Worm (Caenorhabditis elegans): ENCODE data around the gene saps-1.

Gene saps-1

DNA sequence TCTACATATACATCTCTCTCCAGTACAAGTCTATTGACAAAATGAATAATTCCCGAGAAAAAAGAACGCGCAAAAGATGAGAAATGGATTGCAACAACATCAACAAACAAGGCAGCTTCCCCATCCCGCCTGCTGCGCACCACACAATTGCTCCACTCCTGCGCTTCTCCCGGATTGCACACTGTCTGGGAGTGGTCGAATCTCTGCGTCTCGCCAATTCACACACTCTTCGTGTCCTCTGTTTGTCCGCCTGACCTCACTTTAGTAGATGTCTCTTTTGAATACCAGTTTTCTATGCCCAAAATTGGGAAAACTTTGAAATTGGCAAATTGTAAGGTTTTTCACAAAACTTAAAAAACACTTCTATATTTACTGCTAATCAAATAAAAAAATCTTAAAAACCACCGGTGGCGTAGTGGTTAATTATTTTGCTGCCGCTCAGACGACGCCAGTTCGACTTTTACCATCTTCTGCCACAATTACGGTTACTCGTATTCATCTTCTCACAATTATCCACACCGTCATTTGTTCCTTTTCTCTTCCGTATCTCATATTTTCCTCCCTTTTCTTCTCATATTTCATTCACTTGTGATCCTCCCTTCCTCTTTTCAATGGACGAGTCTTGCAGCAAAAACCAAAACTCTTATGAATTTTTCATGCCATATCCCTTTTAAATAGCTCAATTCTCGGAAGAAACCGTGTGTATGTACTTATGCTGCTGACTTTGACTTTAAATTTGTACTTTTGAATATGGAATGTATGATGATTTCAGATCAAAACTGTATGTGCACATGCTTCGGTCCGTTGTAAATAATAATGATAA lies 8.3 kb downstream of the saps-1 start, which contains the start of gene rsf-1 (continued):
- peak; percentile 0 to 9 for TF ChIP-seq lin-35 (GFP tag; optimal IDR thresholded peaks at IDR 0.05)
- peak; percentile 57 for TF ChIP-seq lin-14 (GFP tag; optimal IDR thresholded peaks at IDR 0.05)
- TF ChIP-seq efl-3 (GFP tag; optimal IDR thresholded peaks at IDR 0.05) = no peak
- no peak for TF ChIP-seq tlp-1 (tag; optimal IDR thresholded peaks at IDR 0.05)
- TF ChIP-seq mep-1 (tag; optimal IDR thresholded peaks at IDR 0.05) = no peak
- no peak for TF ChIP-seq hlh-4 (tag; optimal IDR thresholded peaks at IDR 0.05)
- peak in 1 of 3 experiments; percentile 4 for TF ChIP-seq dpl-1 (GFP tag; optimal IDR thresholded peaks at IDR 0.05)
- no peak for TF ChIP-seq elt-3 (tag; optimal IDR thresholded peaks at IDR 0.05)
- peak; percentile 31 for TF ChIP-seq nhr-85 (tag)
- peak in 1 of 2 experiments; percentile 25 for TF ChIP-seq lsy-2 (tag; optimal IDR thresholded peaks at IDR 0.05)
- TF ChIP-seq grh-1 (GFP tag; IDR thresholded peaks at IDR 0.05) = peak; percentile 31; the same call in 1 of the 2 replicates

DNA sequence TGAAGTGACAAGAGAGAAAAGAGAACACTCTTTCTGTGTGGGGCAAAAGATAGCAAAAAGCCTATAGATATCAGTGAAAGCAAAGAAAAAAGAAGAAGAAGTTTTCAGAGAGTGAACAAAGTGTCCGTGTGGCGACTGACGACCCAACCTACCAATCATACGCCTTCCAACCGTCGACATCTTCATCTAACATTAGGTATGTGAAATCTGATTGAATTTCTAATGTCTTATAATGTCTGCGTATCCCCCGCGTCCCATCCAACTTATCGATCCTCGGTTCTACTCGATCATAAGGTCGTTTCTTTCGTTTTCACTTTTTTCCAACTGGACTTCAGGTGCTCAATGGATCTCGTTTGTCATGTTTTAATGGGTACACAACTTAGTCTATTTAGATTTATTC lies 9.8 kb downstream of the saps-1 start:
- TF ChIP-seq elt-3 (tag; optimal IDR thresholded peaks at IDR 0.05) (peak in 1 of 6 experiments; percentile 39), efl-1 (optimal IDR thresholded peaks at IDR 0.05) (no peak), efl-1 (GFP tag; optimal IDR thresholded peaks at IDR 0.05 in 1 of 2) (peak in 1 of 2 experiments; percentile 73), lin-35 (GFP tag; optimal IDR thresholded peaks at IDR 0.05) (peak in 1 of 2 experiments; percentile 43), egl-27 (tag; optimal IDR thresholded peaks at IDR 0.05) (no peak), unc-30 (tag; optimal IDR thresholded peaks at IDR 0.05) (no peak), lin-39 (tag; optimal IDR thresholded peaks at IDR 0.05) (no peak), blmp-1 (tag; optimal IDR thresholded peaks at IDR 0.05) (peak; percentile 94), unc-62 (GFP tag; optimal IDR thresholded peaks at IDR 0.05) (no peak), nhr-85 (tag) (peak; percentile 77), lin-14 (GFP tag; optimal IDR thresholded peaks at IDR 0.05) (peak; percentile 29), nhr-28 (tag; optimal IDR thresholded peaks at IDR 0.05) (no peak), mdl-1 (tag; optimal IDR thresholded peaks at IDR 0.05) (peak in 1 of 2 experiments; percentile 10)

DNA sequence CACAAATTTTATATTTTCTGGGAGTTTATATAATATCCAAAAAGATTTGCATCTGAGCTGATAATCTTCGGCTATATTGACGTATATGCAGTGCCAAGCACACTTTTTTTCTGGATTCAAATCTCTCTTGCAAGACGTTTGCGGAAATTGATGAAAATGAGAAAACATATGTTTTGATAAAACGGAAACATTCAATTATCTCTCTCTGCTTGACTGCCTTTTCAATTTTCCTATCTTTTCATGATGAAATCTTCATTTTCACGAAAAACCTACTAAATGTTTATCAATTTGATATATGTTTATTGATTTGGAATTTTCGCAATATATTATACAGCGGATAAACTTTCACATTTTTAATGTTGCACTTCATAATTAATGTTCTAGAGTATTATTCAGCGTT lies 10.5 kb downstream of the saps-1 start:
- no peak for TF ChIP-seq lsy-2 (tag; optimal IDR thresholded peaks at IDR 0.05)
- no peak for TF ChIP-seq unc-30 (tag; optimal IDR thresholded peaks at IDR 0.05)
- peak; percentile 44 for TF ChIP-seq dsc-1 (tag; optimal IDR thresholded peaks at IDR 0.05)
- peak; percentile 34 for TF ChIP-seq lin-14 (GFP tag; optimal IDR thresholded peaks at IDR 0.05)
- TF ChIP-seq alr-1 (tag; optimal IDR thresholded peaks at IDR 0.05; ENCODE audit: borderline replicate concordance) = no peak
- TF ChIP-seq nhr-85 (tag) = peak; percentile 61
- no peak for TF ChIP-seq mdl-1 (tag; optimal IDR thresholded peaks at IDR 0.05)
- TF ChIP-seq jun-1 (tag; optimal IDR thresholded peaks at IDR 0.05) = no peak
- TF ChIP-seq blmp-1 (tag; optimal IDR thresholded peaks at IDR 0.05) = peak; percentile 70
- no peak for TF ChIP-seq mef-2 (tag; optimal IDR thresholded peaks at IDR 0.05)
- no peak for TF ChIP-seq nhr-47 (tag; optimal IDR thresholded peaks at IDR 0.05)

DNA sequence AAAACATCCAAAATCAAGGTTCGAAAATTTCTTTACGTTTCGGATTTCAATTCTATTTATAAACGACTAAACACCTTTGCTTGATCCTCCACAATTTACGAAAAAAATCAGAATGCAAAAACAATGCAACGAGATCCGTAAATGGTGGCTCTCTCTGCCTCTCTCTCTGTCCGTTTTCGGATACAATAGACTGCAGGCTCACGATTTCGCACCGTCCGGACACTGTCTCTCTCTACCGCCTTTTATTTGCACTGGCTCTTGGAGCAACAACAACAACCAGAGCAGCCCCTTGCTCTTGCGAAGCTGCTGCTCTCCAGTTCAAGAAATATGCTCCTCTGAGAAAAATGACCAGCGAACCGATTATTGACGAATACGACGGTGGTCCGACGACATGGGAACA lies 14.7 kb downstream of the saps-1 start, which contains the start of gene T24F1.7:
Gene T24F1.7, plus strand, starts transcription at position 301 of the 400 bp plus-strand sequence.
- TF ChIP-seq ztf-11 (tag; optimal IDR thresholded peaks at IDR 0.05) = no peak
- TF ChIP-seq C34B4.2 (tag; optimal IDR thresholded peaks at IDR 0.05) = no peak
- no peak for TF ChIP-seq pag-3 (tag; optimal IDR thresholded peaks at IDR 0.05; ENCODE audit: borderline replicate concordance, insufficient read depth)
- TF ChIP-seq nhr-28 (tag; optimal IDR thresholded peaks at IDR 0.05) = no peak
- TF ChIP-seq nhr-12 (tag; optimal IDR thresholded peaks at IDR 0.05) = no peak
- TF ChIP-seq jun-1 (tag; optimal IDR thresholded peaks at IDR 0.05) = no peak
- no peak for TF ChIP-seq pax-3 (tag; optimal IDR thresholded peaks at IDR 0.05)
- TF ChIP-seq mef-2 (tag; optimal IDR thresholded peaks at IDR 0.05) = no peak
- TF ChIP-seq nhr-90 (tag; optimal IDR thresholded peaks at IDR 0.05; ENCODE audit: poor library complexity) = no peak
- no peak for TF ChIP-seq lir-3 (tag; optimal IDR thresholded peaks at IDR 0.05; ENCODE audit: poor library complexity)
- TF ChIP-seq ceh-90 (tag; optimal IDR thresholded peaks at IDR 0.05) = no peak
- no peak for TF ChIP-seq sup-37 (GFP tag; optimal IDR thresholded peaks at IDR 0.05)
- no peak for TF ChIP-seq lin-13 (GFP tag; optimal IDR thresholded peaks at IDR 0.05)
- TF ChIP-seq aly-2 (tag; optimal IDR thresholded peaks at IDR 0.05) = no peak
- TF ChIP-seq irx-1 (tag; optimal IDR thresholded peaks at IDR 0.05) = no peak
- TF ChIP-seq nhr-77 (tag; optimal IDR thresholded peaks at IDR 0.05) = no peak
- TF ChIP-seq sox-4 (tag; optimal IDR thresholded peaks at IDR 0.05) = no peak
- no peak for TF ChIP-seq dsc-1 (tag; optimal IDR thresholded peaks at IDR 0.05)
- TF ChIP-seq egl-27 (tag; optimal IDR thresholded peaks at IDR 0.05) = no peak

Data from whole organism, L1 larva.